Worm (Caenorhabditis elegans): ENCODE data around the gene heh-1.

DNA sequence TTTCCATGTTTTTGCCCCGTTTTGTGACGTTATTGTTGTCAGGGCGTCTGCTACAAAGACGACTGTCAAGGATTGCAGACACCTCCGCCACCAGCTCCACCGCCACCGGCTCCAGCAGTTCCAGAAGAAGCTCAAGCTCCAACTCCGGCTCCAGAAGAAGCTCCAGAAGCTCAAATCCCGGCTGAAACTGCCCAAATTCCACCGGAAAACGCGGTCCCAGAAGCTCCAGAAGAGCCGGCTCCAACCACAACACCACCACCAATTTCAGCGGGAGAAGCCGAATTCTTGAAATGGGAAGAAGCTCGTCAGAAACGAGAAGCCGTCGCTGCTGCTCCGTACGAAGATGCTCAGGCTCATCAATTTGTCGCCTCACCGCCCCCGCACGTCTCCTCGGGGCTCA, 22.5 kb downstream of the heh-1 start:
- TF ChIP-seq tbx-2 (tag; optimal IDR thresholded peaks at IDR 0.05) (no peak), nhr-11 (tag; optimal IDR thresholded peaks at IDR 0.05) (no peak), unc-86 (tag; optimal IDR thresholded peaks at IDR 0.05) (no peak), K09A11.1 (tag; optimal IDR thresholded peaks at IDR 0.05; ENCODE audit: insufficient read depth) (no peak), hlh-30 (tag; optimal IDR thresholded peaks at IDR 0.05; ENCODE audit: insufficient read depth) (no peak), lim-6 (tag; optimal IDR thresholded peaks at IDR 0.05) (no peak), eyg-1 (tag; optimal IDR thresholded peaks at IDR 0.05) (no peak), unc-55 (GFP tag; optimal IDR thresholded peaks at IDR 0.05) (no peak), ama-1 (optimal IDR thresholded peaks at IDR 0.05) (no peak), hlh-15 (tag; optimal IDR thresholded peaks at IDR 0.05) (no peak)

Data from whole organism, late embryonic.